Worm (Caenorhabditis elegans) whole organism, L3 larva: ENCODE data around the gene tbc-18.
A peak's percentile ranks its signal among the peaks of the same experiment; 100 is the strongest.

Experiments
- ceh-28 ChIP-seq: fragments of 150-350 bp; optimal IDR thresholded peaks from 2 replicates; lab custom pipeline; 2014; ENCODE audit warnings: missing biosample characterization, missing genetic modification reagents, missing genetic modification characterization
- elt-3 ChIP-seq, 3 experiments: fragments of 150-350 bp in 1 of 3; sonication (generic microtip) in 2 of 3; optimal IDR thresholded peaks; 2 replicates in 2 of 3; 4 replicates in 1 of 3; lab custom pipeline; 2014 to 2017; ENCODE audit warnings: missing biosample characterization in 3 of 3, missing genetic modification characterization in 3 of 3
- lin-39 ChIP-seq: fragments of 150-350 bp; optimal IDR thresholded peaks from 2 replicates; lab custom pipeline; 2018; ENCODE audit warnings: missing biosample characterization, missing genetic modification reagents, missing genetic modification characterization
- nhr-12 ChIP-seq: fragments of 150-350 bp; optimal IDR thresholded peaks from 2 replicates; lab custom pipeline; 2014; ENCODE audit warnings: missing biosample characterization, missing genetic modification characterization
- nhr-23 ChIP-seq: fragments of 150-350 bp; optimal IDR thresholded peaks from 2 replicates; lab custom pipeline; 2014; ENCODE audit warnings: missing biosample characterization, missing genetic modification reagents, missing genetic modification characterization
- nhr-237 ChIP-seq: fragments of 150-350 bp; optimal IDR thresholded peaks from 2 replicates; lab custom pipeline; 2014; ENCODE audit warnings: missing biosample characterization, missing genetic modification characterization
- nhr-25 ChIP-seq: sonication (generic microtip); optimal IDR thresholded peaks from 2 replicates; lab custom pipeline; 2017; ENCODE audit warnings: missing biosample characterization, missing genetic modification characterization
- nhr-28 ChIP-seq: fragments of 150-350 bp; optimal IDR thresholded peaks from 2 replicates; lab custom pipeline; 2014; ENCODE audit warnings: missing biosample characterization, missing genetic modification characterization
- nhr-43 ChIP-seq: sonication (generic microtip); optimal IDR thresholded peaks from 2 replicates; lab custom pipeline; 2016; ENCODE audit warnings: mild to moderate bottlenecking, missing genetic modification characterization, missing compliant biosample characterization; ENCODE audit not compliant: poor library complexity, severe bottlenecking
- nhr-67 ChIP-seq: fragments of 150-350 bp; optimal IDR thresholded peaks from 2 replicates; lab custom pipeline; 2014; ENCODE audit warnings: missing biosample characterization, missing genetic modification characterization
- nhr-76 ChIP-seq: fragments of 150-350 bp; sonication (generic microtip); optimal IDR thresholded peaks from 5 replicates; lab custom pipeline; 2014; ENCODE audit warnings: missing biosample characterization, missing genetic modification characterization
- pha-4 ChIP-seq: fragments of 150-350 bp; optimal IDR thresholded peaks from 2 replicates; lab custom pipeline; 2014; ENCODE audit warnings: missing biosample characterization, missing genetic modification reagents, missing genetic modification characterization
- unc-62 ChIP-seq: fragments of 150-350 bp; sonication (generic microtip); optimal IDR thresholded peaks from 4 replicates; lab custom pipeline; 2014; ENCODE audit warnings: missing biosample characterization, missing genetic modification reagents, missing genetic modification characterization

DNA sequence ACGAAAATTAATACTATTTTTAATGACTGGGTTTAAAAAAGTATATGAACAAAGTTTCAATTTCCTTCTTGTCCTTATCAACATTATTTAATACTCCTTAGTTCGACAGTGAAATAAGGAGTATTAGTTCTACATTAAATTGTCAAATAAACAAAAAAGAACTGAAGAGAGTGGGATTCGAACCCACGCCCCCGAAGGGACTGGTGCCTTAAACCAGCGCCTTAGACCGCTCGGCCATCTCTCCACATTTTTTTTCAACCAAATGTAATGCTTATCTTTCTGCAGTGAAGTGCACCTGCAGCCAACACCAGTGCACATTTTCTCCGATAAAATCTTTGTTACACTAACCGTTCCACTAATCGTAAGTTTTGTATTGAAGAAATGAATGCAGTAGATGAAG, 40.9 kb downstream of the tbc-18 start:
- TF ChIP-seq pha-4 (tag; lab: Kevin White, UChicago), result peak; percentile 6
- TF ChIP-seq nhr-25 (tag; lab: Kevin White, UChicago), result no peak
- no peak for TF ChIP-seq unc-62
- no peak for TF ChIP-seq nhr-28 (tag; lab: Kevin White, UChicago)
- no peak for TF ChIP-seq nhr-76 (tag; lab: Kevin White, UChicago)
- TF ChIP-seq nhr-23, result peak; percentile 1
- TF ChIP-seq nhr-237 (tag; lab: Kevin White, UChicago), result no peak
- no peak for TF ChIP-seq nhr-12
- no peak for TF ChIP-seq elt-3 (tag; optimal IDR thresholded peaks at IDR 0.05; lab: Kevin White, UChicago)
- TF ChIP-seq nhr-43 (tag; lab: Kevin White, UChicago), result no peak
- no peak for TF ChIP-seq nhr-67
- TF ChIP-seq lin-39, result no peak
- TF ChIP-seq ceh-28 (tag; lab: Kevin White, UChicago), result no peak
